Fruit fly (Drosophila melanogaster): ENCODE measurements around the gene CG13138.

The CG13138 gene

DNA sequence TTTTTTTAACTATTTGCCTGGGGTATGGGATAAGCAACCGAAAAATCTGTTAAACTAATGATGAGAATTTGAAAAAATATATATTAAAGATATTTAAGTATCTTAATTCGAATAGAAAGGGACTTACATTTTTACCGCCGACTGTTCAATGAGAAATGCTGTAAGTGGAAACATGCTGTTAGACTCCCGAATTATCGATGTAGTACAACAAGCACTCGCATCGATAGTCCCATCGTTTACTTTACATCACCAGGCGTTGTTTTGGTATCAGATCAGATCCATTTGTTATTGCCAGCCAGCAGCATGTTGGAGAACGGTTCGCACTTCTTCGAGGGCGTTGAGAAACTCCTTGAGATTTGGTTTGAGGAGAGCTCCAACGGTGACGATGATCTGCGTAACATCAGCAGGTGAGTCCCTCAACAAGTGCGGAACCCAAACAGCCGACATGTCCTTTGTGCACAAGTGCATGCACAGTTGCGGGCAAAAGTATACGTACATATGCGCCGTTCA is 37.4 kb upstream of the CG13138 start, which contains the start of gene SamDC (continued):
- TF ChIP-seq dsx (GFP tag; optimal IDR thresholded peaks at IDR 0.05; ENCODE audit: poor library complexity, severe bottlenecking) (peak; percentile 19), fd85E (GFP tag; optimal IDR thresholded peaks at IDR 0.05) (no peak), CG11762 (GFP tag; optimal IDR thresholded peaks at IDR 0.05; ENCODE audit: insufficient read depth) (no peak), CG1621 (tag; optimal IDR thresholded peaks at IDR 0.05) (no peak), OdsH (GFP tag; optimal IDR thresholded peaks at IDR 0.05) (peak; percentile 31), CG11902 (GFP tag; optimal IDR thresholded peaks at IDR 0.05) (no peak), Eip75B (GFP tag; optimal IDR thresholded peaks at IDR 0.05) (peak; percentile 9), topi (GFP tag; optimal IDR thresholded peaks at IDR 0.05) (peak; percentile 37), Met (GFP tag; optimal IDR thresholded peaks at IDR 0.05) (peak; percentile 18), Lpt (GFP tag; optimal IDR thresholded peaks at IDR 0.05) (peak; percentile 16), acj6 (GFP tag; optimal IDR thresholded peaks at IDR 0.05) (peak; percentile 30), Blimp-1 (GFP tag; optimal IDR thresholded peaks at IDR 0.05) (no peak), Eip78C (GFP tag) (peak; percentile 73), CG10669 (GFP tag; optimal IDR thresholded peaks at IDR 0.05) (no peak)

DNA sequence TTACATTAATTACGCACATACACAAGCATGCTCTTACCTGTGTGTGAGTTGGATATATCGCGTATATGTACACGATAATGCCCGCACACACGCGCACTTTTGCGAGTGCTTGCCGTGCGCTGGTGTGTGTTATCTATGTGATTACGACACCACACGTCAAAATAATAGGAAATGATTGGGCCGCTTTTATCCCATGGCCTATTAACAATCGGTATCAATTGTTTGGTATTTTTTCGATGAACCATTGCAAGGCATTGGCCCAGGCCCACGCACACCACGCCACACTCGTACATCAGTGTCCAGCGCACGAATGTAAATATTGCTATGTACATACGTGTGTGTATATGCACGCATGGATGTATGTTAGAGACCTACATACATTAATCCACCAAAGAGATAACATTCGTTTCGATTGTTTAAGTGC is 33.0 kb upstream of the CG13138 start:
- TF ChIP-seq dac (GFP tag; optimal IDR thresholded peaks at IDR 0.05) (no peak), Eip93F (GFP tag; optimal IDR thresholded peaks at IDR 0.05) (peak; percentile 23), Eip78C (GFP tag) (peak; percentile 85), acj6 (GFP tag; optimal IDR thresholded peaks at IDR 0.05) (peak; percentile 27), Hr38 (GFP tag; optimal IDR thresholded peaks at IDR 0.05) (no peak), esn (GFP tag; optimal IDR thresholded peaks at IDR 0.05) (peak; percentile 67), OdsH (GFP tag; optimal IDR thresholded peaks at IDR 0.05) (no peak), Met (GFP tag; optimal IDR thresholded peaks at IDR 0.05) (peak; percentile 38), fd85E (GFP tag; optimal IDR thresholded peaks at IDR 0.05) (no peak), lz (GFP tag; optimal IDR thresholded peaks at IDR 0.05) (no peak), achi (GFP tag; optimal IDR thresholded peaks at IDR 0.05) (peak; percentile 32), net (GFP tag; optimal IDR thresholded peaks at IDR 0.05) (no peak), Hr4 (GFP tag; optimal IDR thresholded peaks at IDR 0.05) (peak; percentile 24), CG4318 (GFP tag; optimal IDR thresholded peaks at IDR 0.05) (no peak), svp (GFP tag) (peak; percentile 73), CG8632 (GFP tag; optimal IDR thresholded peaks at IDR 0.05) (no peak), CG8119 (GFP tag; IDR thresholded peaks at IDR 0.05) (peak; percentile 58; the same call in 2 of the 3 replicates), CG15336 (GFP tag; IDR thresholded peaks at IDR 0.05) (peak; percentile 66), fkh (GFP tag; optimal IDR thresholded peaks at IDR 0.05) (peak; percentile 98), Eip75B (GFP tag; optimal IDR thresholded peaks at IDR 0.05) (peak; percentile 46), Lpt (GFP tag; optimal IDR thresholded peaks at IDR 0.05) (peak; percentile 2), CG11294 (GFP tag; IDR thresholded peaks at IDR 0.05) (no peak), CG3919 (GFP tag; optimal IDR thresholded peaks at IDR 0.05) (no peak), Ets96B (tag; optimal IDR thresholded peaks at IDR 0.05) (peak; percentile 9), Sox14 (GFP tag; optimal IDR thresholded peaks at IDR 0.05) (peak; percentile 66), topi (GFP tag; optimal IDR thresholded peaks at IDR 0.05) (peak; percentile 17), CG6854 (GFP tag; optimal IDR thresholded peaks at IDR 0.05) (peak; percentile 61), CG1621 (tag; optimal IDR thresholded peaks at IDR 0.05) (peak; percentile 34), CG8319 (GFP tag; optimal IDR thresholded peaks at IDR 0.05) (no peak), dsx (GFP tag; optimal IDR thresholded peaks at IDR 0.05; ENCODE audit: poor library complexity, severe bottlenecking) (peak; percentile 18), vri (GFP tag; optimal IDR thresholded peaks at IDR 0.05) (peak; percentile 98), ss (GFP tag; optimal IDR thresholded peaks at IDR 0.05) (peak in 1 of 2 experiments; percentile 81), CG10669 (GFP tag; optimal IDR thresholded peaks at IDR 0.05) (peak; percentile 33), CG11762 (GFP tag; optimal IDR thresholded peaks at IDR 0.05; ENCODE audit: insufficient read depth) (no peak), pdm3 (GFP tag; optimal IDR thresholded peaks at IDR 0.05) (peak; percentile 14)

DNA sequence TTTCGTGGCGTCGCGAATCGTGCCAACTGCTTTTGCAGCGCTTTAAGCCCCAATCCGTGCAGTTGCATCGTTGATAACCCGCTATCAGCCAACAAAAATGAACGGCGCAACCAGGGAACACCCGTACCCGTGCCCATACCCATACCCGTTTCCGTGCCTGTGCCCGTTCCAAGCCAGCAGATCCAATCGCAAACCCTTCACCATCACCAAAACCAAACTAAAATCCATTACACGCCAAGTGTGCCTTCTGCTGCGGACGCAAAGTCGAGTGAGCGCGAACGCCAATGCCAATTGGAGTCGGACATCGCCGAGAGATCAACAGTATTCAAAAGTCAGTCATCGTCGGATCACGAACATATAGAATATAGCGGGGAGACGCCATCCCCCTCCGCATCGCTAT is 32.4 kb upstream of the CG13138 start:
- TF ChIP-seq svp (GFP tag) (peak; percentile 60), cyc (GFP tag; optimal IDR thresholded peaks at IDR 0.05) (no peak)
